Worm (Caenorhabditis elegans) whole organism, midembryonic: ENCODE results near the gene T04F8.8.

Experiments used
- T22C8.4 ChIP-seq: fragments of 200-800 bp; sonication (Bioruptor generic); IDR thresholded peaks from 2 replicates; pipeline ENCODE4 v1.3.6; 2022; ENCODE audit warnings: missing genetic modification characterization, missing compliant biosample characterization
- cog-1 ChIP-seq: sonication (generic microtip); optimal IDR thresholded peaks from 2 replicates; lab custom pipeline; 2016; ENCODE audit warnings: missing genetic modification characterization, missing compliant biosample characterization
- flt-1 ChIP-seq: fragments of 200-800 bp; sonication (Bioruptor generic); IDR thresholded peaks from 2 replicates; pipeline ENCODE4 v1.3.6; 2022; ENCODE audit warnings: missing genetic modification characterization, missing compliant biosample characterization
- klf-2 ChIP-seq: fragments of 200-800 bp; sonication (Bioruptor generic); conservative IDR thresholded peaks from 2 replicates; pipeline ENCODE4 v1.3.6; 2022; ENCODE audit warnings: missing genetic modification reagents, missing genetic modification characterization, missing compliant biosample characterization
- med-1 ChIP-seq: sonication (generic microtip); optimal IDR thresholded peaks from 2 replicates; lab custom pipeline; 2017; ENCODE audit warnings: missing genetic modification characterization, mild to moderate bottlenecking, missing compliant biosample characterization, antibody characterized with exemption, missing genetic modification reagents; ENCODE audit not compliant: insufficient read depth
- ref-1 ChIP-seq: fragments of 200-800 bp; sonication (Bioruptor generic); conservative IDR thresholded peaks from 2 replicates; pipeline ENCODE4 v1.3.6; 2022; ENCODE audit warnings: missing genetic modification reagents, missing genetic modification characterization, missing compliant biosample characterization
- tab-1 ChIP-seq: fragments of 200-800 bp; sonication (Bioruptor generic); IDR thresholded peaks from 2 replicates; pipeline ENCODE4 v1.3.6; 2022; ENCODE audit warnings: missing genetic modification characterization, missing compliant biosample characterization
- ztf-23 ChIP-seq: fragments of 200-800 bp; sonication (Bioruptor generic); IDR thresholded peaks from 2 replicates; pipeline ENCODE4 v1.3.6; 2022; ENCODE audit warnings: missing genetic modification reagents, missing genetic modification characterization, missing compliant biosample characterization
- ztf-29 ChIP-seq: fragments of 200-800 bp; sonication (Bioruptor generic); IDR thresholded peaks from 2 replicates; pipeline ENCODE4 v1.3.6; 2022; ENCODE audit warnings: missing genetic modification reagents, missing genetic modification characterization, missing compliant biosample characterization

The T04F8.8 gene

ce11 chrX:11690014-11690591 lies 42.8 kb downstream of the T04F8.8 start, which contains the start of the genes C44C10.10 and C44C10.5:
TSS of gene C44C10.10 (plus strand) at chrX:11690314.
TSS of gene C44C10.5 (plus strand) at chrX:11690541.
- TF ChIP-seq tab-1 (GFP tag; lab: Robert Waterston, UW) = no peak
- TF ChIP-seq T22C8.4 (GFP tag; lab: Robert Waterston, UW) = no peak
- no peak for TF ChIP-seq ztf-23
- no peak for TF ChIP-seq klf-2
- no peak for TF ChIP-seq med-1 (GFP tag; lab: Kevin White, UChicago)
- TF ChIP-seq ref-1 (GFP tag; lab: Robert Waterston, UW) = no peak
- no peak for TF ChIP-seq cog-1 (tag; lab: Kevin White, UChicago)
- no peak for TF ChIP-seq flt-1
- TF ChIP-seq ztf-29 (GFP tag; lab: Robert Waterston, UW) = no peak

- TF ChIP-seq ref-1 (GFP tag; lab: Robert Waterston, UW) (no peak), klf-2 (no peak), cog-1 (tag; lab: Kevin White, UChicago) (peak; percentile 16)
These were observed 45.8 kb downstream of the T04F8.8 start, which contains the start of gene smcl-1 for ce11 chrX:11693092-11693491. TSS of gene smcl-1 (plus strand) at chrX:11693464.

ce11 chrX:11696696-11697095 lies 49.4 kb downstream of the T04F8.8 start, which contains the start of gene C44C10.12:
TSS of gene C44C10.12 (plus strand) at chrX:11696996.
- TF ChIP-seq flt-1 = no peak
- TF ChIP-seq ztf-29 (GFP tag; lab: Robert Waterston, UW) = no peak
- no peak for TF ChIP-seq tab-1 (GFP tag; lab: Robert Waterston, UW)
- TF ChIP-seq med-1 (GFP tag; lab: Kevin White, UChicago) = no peak
- TF ChIP-seq T22C8.4 (GFP tag; lab: Robert Waterston, UW) = no peak
- TF ChIP-seq klf-2 = no peak
- no peak for TF ChIP-seq ref-1 (GFP tag; lab: Robert Waterston, UW)
- TF ChIP-seq cog-1 (tag; lab: Kevin White, UChicago) = no peak
- TF ChIP-seq ztf-23 = no peak
